Worm (Caenorhabditis elegans) whole organism, L2 larva: Measurements from ENCODE around the gene C06H5.11.
"Not testable (repeated sequence)": the region's sequence is repeated elsewhere in the genome, so short reads cannot be mapped to it uniquely, and the experiment has no call there.

Experiments used
- C34F6.9 ChIP-seq: fragments of 150-350 bp; optimal IDR thresholded peaks from 2 replicates; lab custom pipeline; 2014; ENCODE audit warnings: missing biosample characterization, missing genetic modification characterization
- Y55F3AM.14 ChIP-seq: fragments of 200-800 bp; sonication (Bioruptor generic); optimal IDR thresholded peaks from 2 replicates; lab custom pipeline; 2018; ENCODE audit warnings: mild to moderate bottlenecking, missing genetic modification characterization, missing compliant biosample characterization
- ZK546.5 ChIP-seq: sonication (generic microtip); optimal IDR thresholded peaks from 2 replicates; lab custom pipeline; 2017; ENCODE audit warnings: missing biosample characterization, missing genetic modification characterization
- aly-2 ChIP-seq: fragments of 150-350 bp; optimal IDR thresholded peaks from 2 replicates; lab custom pipeline; 2014; ENCODE audit warnings: missing biosample characterization, missing genetic modification characterization
- ama-1 ChIP-seq: fragments of 150-350 bp; optimal IDR thresholded peaks from 2 replicates; lab custom pipeline; 2018; ENCODE audit warnings: inconsistent platforms
- blmp-1 ChIP-seq: sonication (generic microtip); optimal IDR thresholded peaks from 2 replicates; lab custom pipeline; 2017; ENCODE audit warnings: missing genetic modification characterization, mild to moderate bottlenecking, missing compliant biosample characterization, antibody characterized with exemption, moderate library complexity; ENCODE audit not compliant: insufficient read depth
- ceh-82 ChIP-seq: fragments of 150-350 bp; optimal IDR thresholded peaks from 2 replicates; lab custom pipeline; 2014; ENCODE audit warnings: missing biosample characterization, missing genetic modification characterization
- crh-2 ChIP-seq: sonication (generic microtip); optimal IDR thresholded peaks from 2 replicates; lab custom pipeline; 2017; ENCODE audit warnings: missing biosample characterization, missing genetic modification characterization
- dmd-4 ChIP-seq: sonication (generic microtip); optimal IDR thresholded peaks from 2 replicates; lab custom pipeline; 2017; ENCODE audit warnings: missing biosample characterization, missing genetic modification characterization
- elt-1 ChIP-seq: fragments of 150-350 bp; optimal IDR thresholded peaks from 2 replicates; lab custom pipeline; 2014; ENCODE audit warnings: missing biosample characterization, missing genetic modification characterization
- elt-3 ChIP-seq: sonication (generic microtip); optimal IDR thresholded peaks from 2 replicates; lab custom pipeline; 2017; ENCODE audit warnings: missing biosample characterization, missing genetic modification characterization
- gmeb-1 ChIP-seq: fragments of 150-350 bp; optimal IDR thresholded peaks from 2 replicates; lab custom pipeline; 2014; ENCODE audit warnings: missing biosample characterization, missing genetic modification characterization
- lin-13 ChIP-seq: fragments of 150-350 bp; optimal IDR thresholded peaks from 2 replicates; lab custom pipeline; 2014; ENCODE audit warnings: missing biosample characterization, missing genetic modification reagents, missing genetic modification characterization
- lin-39 ChIP-seq: fragments of 150-350 bp; optimal IDR thresholded peaks from 2 replicates; lab custom pipeline; 2014; ENCODE audit warnings: missing biosample characterization, missing genetic modification reagents, missing genetic modification characterization
- lsy-2 ChIP-seq, 2 experiments: fragments of 150-350 bp in 1 of 2; sonication (generic microtip) in 1 of 2; optimal IDR thresholded peaks; 2 replicates each; lab custom pipeline; 2014 to 2017; ENCODE audit warnings: missing biosample characterization in 2 of 2, missing genetic modification characterization in 2 of 2
- mab-5 ChIP-seq: fragments of 150-350 bp; optimal IDR thresholded peaks from 2 replicates; lab custom pipeline; 2014; ENCODE audit warnings: missing biosample characterization, missing genetic modification characterization
- mbf-1 ChIP-seq: sonication (generic microtip); optimal IDR thresholded peaks from 2 replicates; lab custom pipeline; 2017; ENCODE audit warnings: missing biosample characterization, missing genetic modification characterization
- mdl-1 ChIP-seq, 2 experiments: fragments of 150-350 bp in 1 of 2; sonication (generic microtip) in 1 of 2; optimal IDR thresholded peaks; 2 replicates each; lab custom pipeline; 2017; ENCODE audit warnings: missing biosample characterization in 2 of 2, missing genetic modification characterization in 2 of 2
- nhr-10 ChIP-seq: sonication (generic microtip); optimal IDR thresholded peaks from 2 replicates; lab custom pipeline; 2017; ENCODE audit warnings: missing biosample characterization, missing genetic modification characterization
- nhr-11 ChIP-seq: fragments of 150-350 bp; optimal IDR thresholded peaks from 2 replicates; lab custom pipeline; 2014; ENCODE audit warnings: missing biosample characterization, missing genetic modification characterization
- nhr-12 ChIP-seq: fragments of 150-350 bp; optimal IDR thresholded peaks from 2 replicates; lab custom pipeline; 2014; ENCODE audit warnings: missing biosample characterization, missing genetic modification characterization
- nhr-129 ChIP-seq: fragments of 150-350 bp; optimal IDR thresholded peaks from 2 replicates; lab custom pipeline; 2014; ENCODE audit warnings: missing biosample characterization, missing genetic modification characterization
- nhr-21 ChIP-seq: fragments of 150-350 bp; optimal IDR thresholded peaks from 2 replicates; lab custom pipeline; 2014; ENCODE audit warnings: missing biosample characterization, missing genetic modification characterization
- nhr-237 ChIP-seq: fragments of 150-350 bp; optimal IDR thresholded peaks from 2 replicates; lab custom pipeline; 2014; ENCODE audit warnings: missing biosample characterization, missing genetic modification characterization
- nhr-25 ChIP-seq: fragments of 150-350 bp; sonication (generic microtip); optimal IDR thresholded peaks from 3 replicates; lab custom pipeline; 2014; ENCODE audit warnings: missing biosample characterization, missing genetic modification characterization
- nhr-6 ChIP-seq: fragments of 150-350 bp; optimal IDR thresholded peaks from 2 replicates; lab custom pipeline; 2014; ENCODE audit warnings: missing biosample characterization, missing genetic modification characterization
- nhr-77 ChIP-seq: fragments of 150-350 bp; optimal IDR thresholded peaks from 2 replicates; lab custom pipeline; 2014; ENCODE audit warnings: missing biosample characterization, missing genetic modification characterization
- peb-1 ChIP-seq: fragments of 150-350 bp; optimal IDR thresholded peaks from 2 replicates; lab custom pipeline; 2014; ENCODE audit warnings: missing biosample characterization, missing genetic modification characterization
- sem-4 ChIP-seq: fragments of 150-350 bp; optimal IDR thresholded peaks from 2 replicates; lab custom pipeline; 2014; ENCODE audit warnings: missing biosample characterization, missing genetic modification reagents, missing genetic modification characterization
- sma-3 ChIP-seq: sonication (generic microtip); optimal IDR thresholded peaks from 2 replicates; lab custom pipeline; 2016; ENCODE audit warnings: missing genetic modification reagents, missing genetic modification characterization, missing compliant biosample characterization
- sma-9 ChIP-seq, 2 experiments: fragments of 150-350 bp in 1 of 2; sonication (generic microtip) in 1 of 2; optimal IDR thresholded peaks; 2 replicates each; lab custom pipeline; 2014 to 2016; ENCODE audit warnings: missing genetic modification characterization in 2 of 2, mild to moderate bottlenecking in 1 of 2, missing biosample characterization in 1 of 2, missing compliant biosample characterization in 1 of 2, missing genetic modification reagents in 1 of 2, moderate library complexity in 1 of 2
- snpc-4 ChIP-seq: fragments of 150-350 bp; optimal IDR thresholded peaks from 2 replicates; lab custom pipeline; 2014; ENCODE audit warnings: missing biosample characterization, missing genetic modification characterization
- unc-39 ChIP-seq: fragments of 150-350 bp; optimal IDR thresholded peaks from 2 replicates; lab custom pipeline; 2014; ENCODE audit warnings: missing biosample characterization, missing genetic modification characterization
- unc-55 ChIP-seq: fragments of 150-350 bp; sonication (generic microtip); optimal IDR thresholded peaks from 3 replicates; lab custom pipeline; 2014; ENCODE audit warnings: missing biosample characterization, missing genetic modification reagents, missing genetic modification characterization
- ztf-11 ChIP-seq: sonication (generic microtip); optimal IDR thresholded peaks from 2 replicates; lab custom pipeline; 2017; ENCODE audit warnings: missing biosample characterization, missing genetic modification characterization
- ztf-4 ChIP-seq: fragments of 150-350 bp; optimal IDR thresholded peaks from 2 replicates; lab custom pipeline; 2014; ENCODE audit warnings: missing biosample characterization, missing genetic modification characterization

Gene C06H5.11

DNA sequence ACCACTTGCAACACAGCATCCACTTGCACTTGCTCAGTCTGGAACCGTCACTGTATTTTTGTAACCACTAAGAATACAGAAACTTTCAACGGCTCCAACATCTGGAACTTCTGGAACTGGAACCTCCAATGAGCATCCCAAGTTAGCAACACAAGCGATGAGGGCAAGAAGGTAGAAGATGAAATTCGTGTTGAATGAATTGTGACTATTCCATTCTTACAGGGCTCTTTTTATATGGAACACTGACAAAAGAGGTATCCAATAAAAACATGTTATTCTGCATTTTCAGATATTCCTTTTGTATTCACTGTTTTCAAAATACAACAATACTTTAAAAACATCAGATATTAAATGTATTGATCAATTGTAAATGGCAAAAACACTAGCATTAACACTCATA lies at the start of gene C06H5.11:
Gene C06H5.11, minus strand, starts transcription at position 101 of the 400 bp plus-strand sequence.
- TF ChIP-seq lin-39 (tag; lab: Kevin White, UChicago); nhr-237; peb-1 (tag; lab: Kevin White, UChicago): not testable (repeated sequence)
- TF ChIP-seq, all 48 proteins: peak for 0; not testable (repeated sequence) for 48

DNA sequence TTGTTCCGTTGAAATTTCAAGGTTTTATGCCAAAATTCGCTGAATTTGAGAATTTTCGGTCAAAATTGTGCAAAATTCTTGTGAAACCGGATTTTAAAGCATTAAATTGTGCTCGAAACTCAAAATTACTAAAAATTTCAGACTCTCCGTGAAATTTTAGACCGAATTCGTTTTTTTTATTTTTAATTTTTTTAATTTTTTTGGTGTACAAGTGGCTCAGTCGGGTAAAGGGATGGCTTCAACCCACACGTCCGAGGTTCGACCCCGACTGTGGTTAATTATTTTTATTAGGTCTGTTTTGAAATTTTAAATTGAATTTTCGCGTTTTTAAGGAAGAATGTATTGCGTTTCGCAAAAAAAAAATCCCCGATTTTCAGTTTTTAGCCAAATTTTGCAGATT lies 45.1 kb upstream of the C06H5.11 start:
- no peak for TF ChIP-seq sem-4 (tag; lab: Kevin White, UChicago)
- no peak for TF ChIP-seq aly-2 (tag; lab: Kevin White, UChicago)
- TF ChIP-seq Y55F3AM.14 (GFP tag; lab: Kevin White, UChicago), result no peak
- TF ChIP-seq nhr-21 (tag; lab: Kevin White, UChicago), result no peak
- no peak for TF ChIP-seq nhr-6 (tag; lab: Kevin White, UChicago)
- no peak for TF ChIP-seq nhr-237
- no peak for TF ChIP-seq ztf-4
- TF ChIP-seq mbf-1, result no peak
- TF ChIP-seq elt-1 (tag; lab: Kevin White, UChicago), result no peak
- no peak for TF ChIP-seq nhr-12
- no peak for TF ChIP-seq sma-3
- no peak for TF ChIP-seq sma-9 (GFP tag; optimal IDR thresholded peaks at IDR 0.05; lab: Kevin White, UChicago)
- no peak for TF ChIP-seq sma-9 (tag; optimal IDR thresholded peaks at IDR 0.05; lab: Kevin White, UChicago)
- TF ChIP-seq lin-39 (tag; lab: Kevin White, UChicago), result no peak
- no peak for TF ChIP-seq mab-5 (tag; lab: Kevin White, UChicago)
- no peak for TF ChIP-seq mdl-1 (tag; optimal IDR thresholded peaks at IDR 0.05; lab: Kevin White, UChicago)
- no peak for TF ChIP-seq C34F6.9 (tag; lab: Kevin White, UChicago)

DNA sequence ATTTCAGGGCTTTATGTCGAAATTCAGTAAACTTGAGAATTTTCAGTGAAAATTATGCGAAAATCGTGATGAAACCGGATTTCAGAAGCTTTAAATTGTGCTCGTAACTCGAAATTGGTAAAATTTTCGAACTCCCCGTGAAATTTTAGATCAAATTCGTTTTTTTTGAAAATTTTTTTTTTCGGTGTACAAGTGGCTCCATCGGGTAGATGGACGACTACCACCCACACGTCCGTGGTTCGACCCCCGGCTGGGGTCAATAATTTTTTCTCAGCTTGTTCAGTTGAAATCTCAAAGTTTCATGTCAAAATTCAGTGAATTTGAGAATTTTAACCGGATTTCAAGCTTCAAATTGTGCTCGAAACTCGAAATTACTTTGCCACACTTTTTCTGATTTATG lies 42.0 kb upstream of the C06H5.11 start:
- TF ChIP-seq nhr-237 (no peak), Y55F3AM.14 (GFP tag; lab: Kevin White, UChicago) (no peak), ztf-11 (tag; lab: Kevin White, UChicago) (no peak), elt-1 (tag; lab: Kevin White, UChicago) (no peak), unc-39 (no peak), mbf-1 (no peak), lsy-2 (tag; optimal IDR thresholded peaks at IDR 0.05; lab: Kevin White, UChicago) (no peak), sma-3 (no peak), sem-4 (tag; lab: Kevin White, UChicago) (no peak), ztf-4 (no peak), nhr-77 (tag; lab: Kevin White, UChicago) (no peak), dmd-4 (tag; lab: Kevin White, UChicago) (no peak), nhr-11 (tag; lab: Kevin White, UChicago) (no peak), sma-9 (GFP tag; optimal IDR thresholded peaks at IDR 0.05; lab: Kevin White, UChicago) (no peak), sma-9 (tag; optimal IDR thresholded peaks at IDR 0.05; lab: Kevin White, UChicago) (no peak), blmp-1 (tag; lab: Kevin White, UChicago) (no peak), unc-55 (GFP tag; lab: Kevin White, UChicago) (no peak), lin-39 (tag; lab: Kevin White, UChicago) (no peak), ZK546.5 (tag; lab: Kevin White, UChicago) (no peak)

DNA sequence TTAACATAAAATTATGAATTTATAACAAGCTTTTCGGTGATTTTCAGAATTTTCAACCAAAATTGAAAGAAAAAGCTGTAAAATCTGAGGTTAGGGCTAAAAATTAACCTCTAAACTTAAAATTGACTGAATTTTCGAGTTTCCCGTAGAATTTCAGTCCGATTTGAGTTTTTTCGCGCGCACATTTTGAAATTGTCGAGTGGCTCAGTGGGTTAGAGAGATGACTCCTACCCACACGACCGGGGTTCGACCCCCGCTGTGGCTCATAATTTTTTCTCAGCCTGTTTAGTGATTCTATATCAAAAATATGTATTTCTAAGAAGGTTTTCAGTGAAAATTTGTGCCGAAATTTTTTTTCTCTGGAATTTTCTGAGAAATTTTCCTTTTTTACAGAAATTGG lies 37.9 kb upstream of the C06H5.11 start:
- no peak for TF ChIP-seq sma-3

DNA sequence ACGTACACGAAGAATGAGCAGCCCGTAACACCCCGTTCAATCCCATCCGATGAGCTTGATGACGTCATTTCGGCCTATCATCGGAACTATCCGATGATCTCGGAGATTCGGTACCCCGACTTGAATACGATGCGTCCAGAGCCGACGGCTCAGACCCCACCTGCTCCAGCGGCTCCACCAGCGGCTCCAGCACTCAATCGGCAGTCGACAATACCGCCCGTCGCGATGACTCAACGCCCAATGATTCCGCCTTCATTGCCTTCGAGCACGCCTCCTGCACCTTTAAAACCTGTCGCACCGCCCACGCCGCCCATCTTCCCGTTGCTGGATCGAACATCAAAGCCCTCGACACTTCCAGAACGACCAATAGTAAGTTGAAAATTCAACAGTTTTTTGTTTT lies 34.3 kb upstream of the C06H5.11 start:
- TF ChIP-seq peb-1 (tag; lab: Kevin White, UChicago) (no peak), sem-4 (tag; lab: Kevin White, UChicago) (no peak), unc-39 (no peak), ama-1 (lab: Kevin White, UChicago) (no peak), Y55F3AM.14 (GFP tag; lab: Kevin White, UChicago) (no peak), aly-2 (tag; lab: Kevin White, UChicago) (no peak), C34F6.9 (tag; lab: Kevin White, UChicago) (no peak), lin-13 (GFP tag; lab: Kevin White, UChicago) (no peak), mab-5 (tag; lab: Kevin White, UChicago) (no peak), nhr-10 (tag; lab: Kevin White, UChicago) (no peak), nhr-129 (tag; lab: Kevin White, UChicago) (no peak), nhr-25 (tag; lab: Kevin White, UChicago) (no peak), ztf-11 (tag; lab: Kevin White, UChicago) (no peak), nhr-77 (tag; lab: Kevin White, UChicago) (no peak), snpc-4 (tag; lab: Kevin White, UChicago) (no peak), crh-2 (tag; lab: Kevin White, UChicago) (no peak), ceh-82 (tag; lab: Kevin White, UChicago) (no peak), gmeb-1 (tag; lab: Kevin White, UChicago) (no peak), elt-3 (tag; lab: Kevin White, UChicago) (no peak)
